Worm (Caenorhabditis elegans): ENCODE results near the gene C11E4.8.

ce11 chrX:9622609-9623008, 2.4 kb downstream of the C11E4.8 start:
- TF ChIP-seq hlh-17 (GFP tag; optimal IDR thresholded peaks at IDR 0.05; ENCODE audit: borderline replicate concordance) (no peak), ama-1 (optimal IDR thresholded peaks at IDR 0.05) (no peak)
